Worm (Caenorhabditis elegans) whole organism, young adult: ENCODE results near the gene C14A4.6.

Source experiments
- F39B2.1 ChIP-seq: fragments of 200-800 bp; sonication (Bioruptor generic); IDR thresholded peaks from 2 replicates; pipeline ENCODE4 v1.3.6; 2022; ENCODE audit warnings: missing genetic modification reagents, missing genetic modification characterization, missing compliant biosample characterization
- Y79H2A.3 ChIP-seq: fragments of 200-800 bp; sonication (Bioruptor generic); conservative IDR thresholded peaks from 2 replicates; pipeline ENCODE4 v1.3.6; 2022; ENCODE audit warnings: missing genetic modification reagents, missing genetic modification characterization, missing compliant biosample characterization
- ama-1 ChIP-seq, 3 experiments: fragments of 150-350 bp in 1 of 3; sonication (generic microtip) in 2 of 3; optimal IDR thresholded peaks; 2 replicates each; lab custom pipeline; 2014 to 2018; ENCODE audit warnings: missing biosample characterization in 2 of 3, missing genetic modification characterization in 2 of 3, missing genetic modification reagents in 2 of 3
- ceh-58 ChIP-seq: fragments of 200-800 bp; sonication (Bioruptor generic); IDR thresholded peaks from 2 replicates; pipeline ENCODE4 v1.3.6; 2022; ENCODE audit warnings: missing genetic modification characterization, missing compliant biosample characterization
- ceh-91 ChIP-seq: fragments of 200-800 bp; sonication (Bioruptor generic); IDR thresholded peaks from 2 replicates; pipeline ENCODE4 v1.3.6; 2022; ENCODE audit warnings: missing genetic modification reagents, missing genetic modification characterization, missing compliant biosample characterization
- ets-4 ChIP-seq: fragments of 200-800 bp; sonication (Bioruptor generic); optimal IDR thresholded peaks from 2 replicates; lab custom pipeline; 2018; ENCODE audit warnings: mild to moderate bottlenecking, missing genetic modification characterization, missing compliant biosample characterization
- hlh-12 ChIP-seq: sonication (generic microtip); optimal IDR thresholded peaks from 2 replicates; lab custom pipeline; 2016; ENCODE audit warnings: missing genetic modification characterization, missing compliant biosample characterization
- madf-6 ChIP-seq: fragments of 200-800 bp; sonication (Bioruptor generic); IDR thresholded peaks from 2 replicates; pipeline ENCODE4 v1.3.6; 2022; ENCODE audit warnings: missing genetic modification reagents, missing genetic modification characterization, missing compliant biosample characterization
- nfya-1 ChIP-seq: sonication (generic microtip); optimal IDR thresholded peaks from 2 replicates; lab custom pipeline; 2017; ENCODE audit warnings: antibody characterized with exemption, missing compliant biosample characterization, missing genetic modification characterization, borderline replicate concordance; ENCODE audit not compliant: insufficient read depth
- unc-130 ChIP-seq: sonication (generic microtip); optimal IDR thresholded peaks from 2 replicates; lab custom pipeline; 2016; ENCODE audit warnings: missing genetic modification reagents, missing genetic modification characterization, missing compliant biosample characterization
- unc-62 ChIP-seq: fragments of 150-350 bp; optimal IDR thresholded peaks from 2 replicates; lab custom pipeline; 2014; ENCODE audit warnings: missing biosample characterization, missing genetic modification reagents, missing genetic modification characterization
- ztf-26 ChIP-seq: sonication (generic microtip); optimal IDR thresholded peaks from 2 replicates; lab custom pipeline; 2017; ENCODE audit warnings: missing genetic modification characterization, missing compliant biosample characterization

DNA sequence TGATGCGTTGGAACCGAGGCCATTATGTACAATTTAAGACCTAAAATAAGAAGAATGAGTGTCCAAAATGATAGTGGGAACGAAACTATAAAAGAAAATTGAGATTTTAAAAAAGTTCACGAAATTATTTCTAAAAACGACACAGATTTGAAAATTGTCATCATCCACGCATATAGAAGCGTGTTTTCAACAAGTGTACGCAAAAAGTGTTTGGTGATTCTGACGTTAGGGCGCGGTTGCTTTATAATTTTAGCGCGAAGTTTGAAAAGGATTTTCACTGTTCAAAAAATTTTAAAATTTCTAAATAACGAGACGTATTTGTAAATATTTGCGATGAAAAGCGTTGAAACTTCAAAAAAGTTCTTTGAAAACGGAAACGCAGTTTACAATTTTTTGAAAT, 31.2 kb downstream of the C14A4.6 start, which contains the start of gene cdc-48.1:
- TF ChIP-seq ama-1 (optimal IDR thresholded peaks at IDR 0.05; lab: Kevin White, UChicago) (no peak), ama-1 (GFP tag; optimal IDR thresholded peaks at IDR 0.05; lab: Kevin White, UChicago) (peak; percentile 76 to 79), F39B2.1 (GFP tag; lab: Robert Waterston, UW) (peak; percentile 94), ceh-58 (GFP tag; lab: Robert Waterston, UW) (0 out of 2 replicates have a peak, but pooled peaks have one; percentile 88), nfya-1 (tag; lab: Kevin White, UChicago) (no peak), unc-62 (GFP tag; lab: Kevin White, UChicago) (peak; percentile 98), ztf-26 (tag; lab: Kevin White, UChicago) (peak; percentile 99), madf-6 (GFP tag; lab: Robert Waterston, UW) (peak; percentile 99), Y79H2A.3 (GFP tag; lab: Robert Waterston, UW) (peak; percentile 96), unc-130 (GFP tag; lab: Kevin White, UChicago) (peak; percentile 98), hlh-12 (tag; lab: Kevin White, UChicago) (no peak), ceh-91 (GFP tag; lab: Robert Waterston, UW) (peak; percentile 99), ets-4 (peak; percentile 97)
